Fruit fly (Drosophila melanogaster): ENCODE data around the gene CG15599.

The CG15599 gene

dm6 chrX:15703720-15704206 lies 15.1 kb upstream of the CG15599 start, which contains the start of the genes Pis and Hap40 (continued):
- TF ChIP-seq HmgZ (tag; optimal IDR thresholded peaks at IDR 0.05): peak; percentile 69
- TF ChIP-seq Asciz (GFP tag; optimal IDR thresholded peaks at IDR 0.05): no peak
- TF ChIP-seq CG17802 (tag; optimal IDR thresholded peaks at IDR 0.05): peak; percentile 77
- TF ChIP-seq lola (GFP tag; optimal IDR thresholded peaks at IDR 0.05): peak in 1 of 3 experiments; percentile 77
- TF ChIP-seq CG2889 (GFP tag; IDR thresholded peaks at IDR 0.05): peak; percentile 73; the same call in 2 of the 3 replicates
- TF ChIP-seq Sox102F (GFP tag; optimal IDR thresholded peaks at IDR 0.05): no peak
- no peak for TF ChIP-seq Dll (GFP tag; IDR thresholded peaks at IDR 0.05; ENCODE audit: partially characterized antibody)
- peak; percentile 60 for TF ChIP-seq fu2 (GFP tag; optimal IDR thresholded peaks at IDR 0.05)
- TF ChIP-seq Vsx1 (GFP tag; optimal IDR thresholded peaks at IDR 0.05): no peak
- TF ChIP-seq ewg (GFP tag; optimal IDR thresholded peaks at IDR 0.05): peak; percentile 40
- peak; percentile 47 for TF ChIP-seq ap (GFP tag; IDR thresholded peaks at IDR 0.05)
- TF ChIP-seq pita (GFP tag; optimal IDR thresholded peaks at IDR 0.05): no peak
- TF ChIP-seq Xbp1 (GFP tag; optimal IDR thresholded peaks at IDR 0.05): peak; percentile 74
- TF ChIP-seq CG34422 (GFP tag; IDR thresholded peaks at IDR 0.05): peak; percentile 61; the same call in 2 of the 3 replicates
- TF ChIP-seq gsb-n (tag; optimal IDR thresholded peaks at IDR 0.05): peak; percentile 45
- peak; percentile 49 for TF ChIP-seq pum (GFP tag; optimal IDR thresholded peaks at IDR 0.05)
- no peak for TF ChIP-seq jing (GFP tag; optimal IDR thresholded peaks at IDR 0.05)
- no peak for TF ChIP-seq CG10321 (GFP tag; IDR thresholded peaks at IDR 0.05)
- TF ChIP-seq CG6813 (GFP tag; optimal IDR thresholded peaks at IDR 0.05): no peak
- no peak for TF ChIP-seq CG2875 (GFP tag; optimal IDR thresholded peaks at IDR 0.05)
- TF ChIP-seq trh (GFP tag; optimal IDR thresholded peaks at IDR 0.05): no peak
- TF ChIP-seq CG10147 (GFP tag; optimal IDR thresholded peaks at IDR 0.05): peak; percentile 66
- TF ChIP-seq CHES-1-like (GFP tag; optimal IDR thresholded peaks at IDR 0.05): peak; percentile 30
- peak; percentile 62 for TF ChIP-seq pho (GFP tag; optimal IDR thresholded peaks at IDR 0.05)
- peak; percentile 35 for TF ChIP-seq bab2 (GFP tag; optimal IDR thresholded peaks at IDR 0.05)
- TF ChIP-seq Nf-YA (GFP tag; IDR thresholded peaks at IDR 0.05): no peak
- peak; percentile 32 for TF ChIP-seq CG15011 (GFP tag; optimal IDR thresholded peaks at IDR 0.05)
- TF ChIP-seq Xrp1 (GFP tag; IDR thresholded peaks at IDR 0.05): peak; percentile 62
- peak; percentile 61 for TF ChIP-seq CG10209 (GFP tag; optimal IDR thresholded peaks at IDR 0.05)
- TF ChIP-seq unc-4 (GFP tag; IDR thresholded peaks at IDR 0.05; ENCODE audit: partially characterized antibody): no peak
- TF ChIP-seq so (GFP tag; IDR thresholded peaks at IDR 0.05): 0 out of 3 replicates have a peak, but pooled peaks have one; percentile 33
- no peak for TF ChIP-seq emc (GFP tag; optimal IDR thresholded peaks at IDR 0.05)
- TF ChIP-seq sqz (GFP tag; optimal IDR thresholded peaks at IDR 0.05): no peak
- TF ChIP-seq CG30403 (GFP tag; optimal IDR thresholded peaks at IDR 0.05): peak; percentile 86
- no peak for TF ChIP-seq crol (GFP tag; IDR thresholded peaks at IDR 0.05)
- peak; percentile 50; the same call in 1 of the 2 replicates for TF ChIP-seq CG11247 (GFP tag; IDR thresholded peaks at IDR 0.05)
- TF ChIP-seq gro (GFP tag; optimal IDR thresholded peaks at IDR 0.05): peak; percentile 41
- TF ChIP-seq sc (optimal IDR thresholded peaks at IDR 0.05): no peak
- TF ChIP-seq sc (GFP tag; optimal IDR thresholded peaks at IDR 0.05): peak; percentile 40
- TF ChIP-seq CG14014 (GFP tag; IDR thresholded peaks at IDR 0.05): peak; percentile 80
- TF ChIP-seq NK7.1 (GFP tag; optimal IDR thresholded peaks at IDR 0.05): no peak
- TF ChIP-seq CG8924 (tag; optimal IDR thresholded peaks at IDR 0.05): peak; percentile 77
- no peak for TF ChIP-seq nau (GFP tag; optimal IDR thresholded peaks at IDR 0.05)
- TF ChIP-seq CG34224 (GFP tag; IDR thresholded peaks at IDR 0.05; ENCODE audit: partially characterized antibody): no peak
- no peak for TF ChIP-seq Bdp1 (GFP tag; optimal IDR thresholded peaks at IDR 0.05)
- TF ChIP-seq CG8388 (GFP tag; optimal IDR thresholded peaks at IDR 0.05): peak; percentile 56
- TF ChIP-seq Lpt (GFP tag; optimal IDR thresholded peaks at IDR 0.05): no peak
- TF ChIP-seq CG12659 (GFP tag; optimal IDR thresholded peaks at IDR 0.05): peak; percentile 88
- no peak for TF ChIP-seq CG6175 (GFP tag; IDR thresholded peaks at IDR 0.05)
- peak; percentile 56 for TF ChIP-seq CG7786 (GFP tag; optimal IDR thresholded peaks at IDR 0.05)

Data from whole organism, embryonic.